Worm (Caenorhabditis elegans) whole organism, midembryonic: ENCODE data around the gene W01A11.1.
A peak's percentile ranks its signal among the peaks of the same experiment; 100 is the strongest.

Source experiments
- T22C8.4 ChIP-seq: fragments of 200-800 bp; sonication (Bioruptor generic); IDR thresholded peaks from 2 replicates; pipeline ENCODE4 v1.3.6; 2022; ENCODE audit warnings: missing genetic modification characterization, missing compliant biosample characterization
- cog-1 ChIP-seq: sonication (generic microtip); optimal IDR thresholded peaks from 2 replicates; lab custom pipeline; 2016; ENCODE audit warnings: missing genetic modification characterization, missing compliant biosample characterization
- flt-1 ChIP-seq: fragments of 200-800 bp; sonication (Bioruptor generic); IDR thresholded peaks from 2 replicates; pipeline ENCODE4 v1.3.6; 2022; ENCODE audit warnings: missing genetic modification characterization, missing compliant biosample characterization
- klf-2 ChIP-seq: fragments of 200-800 bp; sonication (Bioruptor generic); conservative IDR thresholded peaks from 2 replicates; pipeline ENCODE4 v1.3.6; 2022; ENCODE audit warnings: missing genetic modification reagents, missing genetic modification characterization, missing compliant biosample characterization
- med-1 ChIP-seq: sonication (generic microtip); optimal IDR thresholded peaks from 2 replicates; lab custom pipeline; 2017; ENCODE audit warnings: missing genetic modification characterization, mild to moderate bottlenecking, missing compliant biosample characterization, antibody characterized with exemption, missing genetic modification reagents; ENCODE audit not compliant: insufficient read depth
- ref-1 ChIP-seq: fragments of 200-800 bp; sonication (Bioruptor generic); conservative IDR thresholded peaks from 2 replicates; pipeline ENCODE4 v1.3.6; 2022; ENCODE audit warnings: missing genetic modification reagents, missing genetic modification characterization, missing compliant biosample characterization
- tab-1 ChIP-seq: fragments of 200-800 bp; sonication (Bioruptor generic); IDR thresholded peaks from 2 replicates; pipeline ENCODE4 v1.3.6; 2022; ENCODE audit warnings: missing genetic modification characterization, missing compliant biosample characterization
- ztf-23 ChIP-seq: fragments of 200-800 bp; sonication (Bioruptor generic); IDR thresholded peaks from 2 replicates; pipeline ENCODE4 v1.3.6; 2022; ENCODE audit warnings: missing genetic modification reagents, missing genetic modification characterization, missing compliant biosample characterization
- ztf-29 ChIP-seq: fragments of 200-800 bp; sonication (Bioruptor generic); IDR thresholded peaks from 2 replicates; pipeline ENCODE4 v1.3.6; 2022; ENCODE audit warnings: missing genetic modification reagents, missing genetic modification characterization, missing compliant biosample characterization

Gene W01A11.1

DNA sequence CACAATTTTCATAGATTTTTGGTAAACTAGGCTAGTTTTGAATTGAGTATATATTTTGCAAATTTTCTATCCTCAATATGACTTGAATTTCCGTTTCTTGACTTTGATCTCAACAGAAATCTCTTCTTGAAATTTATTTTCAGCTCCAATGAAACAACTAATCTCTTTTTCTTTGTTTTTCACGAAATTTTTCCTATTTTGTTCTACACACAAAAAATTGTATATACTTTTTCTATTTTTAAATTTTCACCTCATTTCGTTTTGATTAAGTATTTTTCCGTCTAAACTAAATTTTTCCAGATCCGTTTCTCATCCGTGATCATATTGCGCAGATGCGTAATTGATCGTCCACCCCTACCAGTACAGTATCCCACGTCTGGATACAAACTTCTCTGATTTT, 34.3 kb upstream of the W01A11.1 start, which contains the start of gene unc-83:
Gene unc-83 (plus strand): TSS at position 301 of the 400 bp plus-strand sequence.
- TF ChIP-seq ref-1 (GFP tag; lab: Robert Waterston, UW) (no peak), ztf-23 (GFP tag; lab: Robert Waterston, UW) (no peak), T22C8.4 (GFP tag; lab: Robert Waterston, UW) (no peak), tab-1 (GFP tag; lab: Robert Waterston, UW) (no peak), ztf-29 (GFP tag; lab: Robert Waterston, UW) (no peak), med-1 (GFP tag; lab: Kevin White, UChicago) (no peak), cog-1 (no peak), flt-1 (GFP tag; lab: Robert Waterston, UW) (no peak), klf-2 (no peak)

DNA sequence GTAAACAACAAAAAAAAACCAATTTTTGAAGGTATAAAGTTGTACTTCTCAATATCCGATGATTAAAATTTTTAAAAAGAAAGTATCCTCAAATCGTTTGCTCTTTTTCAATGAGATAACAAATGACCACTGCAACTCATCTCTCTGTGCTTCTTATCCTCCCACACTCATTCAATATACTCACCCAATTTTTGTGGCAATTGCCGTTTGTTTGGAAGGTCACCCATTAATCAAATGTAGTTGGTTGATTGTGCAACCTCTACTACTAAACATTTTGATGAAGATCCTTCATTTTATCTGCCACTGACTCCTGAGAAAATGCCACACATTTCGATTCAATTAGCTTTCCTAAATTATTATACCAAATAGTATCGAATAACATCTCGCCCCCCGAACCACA, 31.3 kb upstream of the W01A11.1 start:
- no peak for TF ChIP-seq med-1 (GFP tag; lab: Kevin White, UChicago)
- TF ChIP-seq T22C8.4 (GFP tag; lab: Robert Waterston, UW) = no peak
- no peak for TF ChIP-seq cog-1
- TF ChIP-seq ztf-29 (GFP tag; lab: Robert Waterston, UW) = no peak
- TF ChIP-seq ref-1 (GFP tag; lab: Robert Waterston, UW) = no peak
- TF ChIP-seq ztf-23 (GFP tag; lab: Robert Waterston, UW) = no peak
- TF ChIP-seq flt-1 (GFP tag; lab: Robert Waterston, UW) = no peak
- TF ChIP-seq klf-2 = no peak
- no peak for TF ChIP-seq tab-1 (GFP tag; lab: Robert Waterston, UW)

DNA sequence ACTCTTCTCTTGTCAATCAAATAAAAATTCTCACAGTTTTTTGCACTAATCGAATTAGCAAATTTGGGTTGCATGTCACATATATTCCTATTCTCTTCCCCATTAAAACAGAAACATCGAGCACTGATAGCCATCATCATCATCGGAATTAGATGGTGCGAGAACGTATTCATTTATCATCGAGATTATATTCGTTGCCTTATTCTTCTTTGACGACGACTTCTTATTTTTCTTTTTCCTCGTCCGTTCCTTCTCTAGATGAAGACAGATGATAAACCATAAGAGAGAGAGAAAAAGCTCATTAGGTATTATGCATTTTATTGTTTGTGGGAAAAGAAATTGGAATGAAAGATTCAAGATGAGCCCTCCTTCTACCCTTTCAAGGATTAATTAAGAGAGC, 27.8 kb upstream of the W01A11.1 start:
- TF ChIP-seq med-1 (GFP tag; lab: Kevin White, UChicago) (no peak), flt-1 (GFP tag; lab: Robert Waterston, UW) (no peak), tab-1 (GFP tag; lab: Robert Waterston, UW) (no peak)

DNA sequence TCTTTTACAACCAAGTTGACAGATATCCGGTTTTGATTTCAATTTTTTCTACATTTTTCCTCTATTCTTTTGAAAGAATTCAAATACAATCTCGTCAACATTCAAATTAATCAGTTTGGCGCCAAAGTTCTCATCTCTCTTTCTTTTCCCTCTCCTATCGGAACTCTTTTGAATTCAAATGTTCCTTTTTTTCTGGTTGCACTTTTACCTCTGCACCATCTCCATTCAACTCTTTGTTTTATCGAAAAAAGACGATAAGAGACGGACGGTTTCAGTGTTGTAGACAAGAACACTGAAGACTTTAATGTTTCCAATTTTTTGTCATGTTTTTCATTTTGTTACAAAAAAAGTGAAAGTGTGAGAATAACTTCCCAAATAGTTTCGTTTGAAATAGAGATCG, 23.0 kb upstream of the W01A11.1 start:
- TF ChIP-seq T22C8.4 (GFP tag; lab: Robert Waterston, UW) = no peak
- TF ChIP-seq cog-1 = no peak
- TF ChIP-seq klf-2 = no peak
- TF ChIP-seq ztf-29 (GFP tag; lab: Robert Waterston, UW) = no peak
- TF ChIP-seq flt-1 (GFP tag; lab: Robert Waterston, UW) = no peak
- no peak for TF ChIP-seq ztf-23 (GFP tag; lab: Robert Waterston, UW)

DNA sequence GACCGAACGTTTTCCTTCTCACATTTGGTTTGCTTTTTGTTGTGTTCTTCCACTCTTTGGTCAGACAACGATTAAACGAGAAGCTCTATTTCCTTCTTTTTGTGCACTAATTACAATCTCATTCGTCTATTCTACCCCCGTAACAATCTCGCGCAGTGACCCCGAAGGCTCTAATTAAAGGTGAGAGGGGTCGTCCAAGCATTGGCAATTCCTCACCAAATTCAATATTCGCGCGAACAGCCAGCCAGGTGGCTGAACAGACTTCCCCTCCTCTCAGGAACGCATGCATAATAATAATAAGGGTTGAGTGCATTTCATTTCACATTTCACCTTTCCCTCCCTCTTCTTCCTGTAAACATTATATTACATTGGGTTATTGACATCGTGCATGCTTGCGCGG, 13.9 kb upstream of the W01A11.1 start:
- TF ChIP-seq cog-1 = peak; percentile 12
- TF ChIP-seq flt-1 (GFP tag; lab: Robert Waterston, UW) = no peak

DNA sequence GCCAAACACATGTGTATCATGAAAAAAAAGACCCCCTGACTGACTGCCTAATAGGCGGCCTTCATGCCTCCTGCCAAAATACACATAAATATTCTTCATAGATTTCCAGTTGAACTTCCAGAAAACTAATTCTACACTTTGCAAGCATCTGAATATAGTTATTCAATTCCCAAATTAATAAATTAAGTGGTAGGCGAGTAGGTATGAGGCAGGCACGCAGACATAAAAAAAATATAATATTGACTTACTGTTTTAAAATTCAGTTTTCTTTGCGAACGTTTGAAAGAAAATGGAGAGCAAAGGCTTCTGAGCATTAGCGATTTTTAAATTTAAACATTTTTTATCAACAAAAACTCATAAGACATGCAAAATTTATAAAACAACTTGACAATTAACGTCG, 11.1 kb upstream of the W01A11.1 start:
- TF ChIP-seq ztf-29 (GFP tag; lab: Robert Waterston, UW) (no peak), flt-1 (GFP tag; lab: Robert Waterston, UW) (no peak), ztf-23 (GFP tag; lab: Robert Waterston, UW) (no peak), cog-1 (no peak), T22C8.4 (GFP tag; lab: Robert Waterston, UW) (no peak), tab-1 (GFP tag; lab: Robert Waterston, UW) (no peak), klf-2 (no peak), med-1 (GFP tag; lab: Kevin White, UChicago) (no peak), ref-1 (GFP tag; lab: Robert Waterston, UW) (no peak)

DNA sequence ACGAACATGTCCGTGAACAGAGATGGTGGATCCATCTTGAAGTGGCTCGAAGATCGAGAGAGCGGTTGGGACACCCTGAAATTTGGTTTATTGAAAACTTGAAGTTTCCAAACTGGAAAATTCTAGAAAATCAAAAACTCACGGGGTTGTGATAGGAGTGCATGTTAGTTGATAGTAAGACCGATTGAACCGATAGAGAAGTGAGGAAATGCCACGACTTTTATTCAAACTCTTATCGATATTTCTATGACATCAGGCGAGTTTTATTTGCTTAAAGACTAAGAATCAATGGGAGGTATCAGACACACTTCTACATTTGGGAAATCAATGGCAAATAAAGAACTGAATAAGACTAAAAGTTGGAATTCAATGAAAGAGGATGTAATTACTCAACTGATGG, 10.2 kb upstream of the W01A11.1 start, which contains the start of gene lec-10:
Gene lec-10 (minus strand): TSS at position 272 of the 400 bp plus-strand sequence.
- TF ChIP-seq T22C8.4 (GFP tag; lab: Robert Waterston, UW) (0 out of 2 replicates have a peak, but pooled peaks have one; percentile 12), med-1 (GFP tag; lab: Kevin White, UChicago) (no peak)

DNA sequence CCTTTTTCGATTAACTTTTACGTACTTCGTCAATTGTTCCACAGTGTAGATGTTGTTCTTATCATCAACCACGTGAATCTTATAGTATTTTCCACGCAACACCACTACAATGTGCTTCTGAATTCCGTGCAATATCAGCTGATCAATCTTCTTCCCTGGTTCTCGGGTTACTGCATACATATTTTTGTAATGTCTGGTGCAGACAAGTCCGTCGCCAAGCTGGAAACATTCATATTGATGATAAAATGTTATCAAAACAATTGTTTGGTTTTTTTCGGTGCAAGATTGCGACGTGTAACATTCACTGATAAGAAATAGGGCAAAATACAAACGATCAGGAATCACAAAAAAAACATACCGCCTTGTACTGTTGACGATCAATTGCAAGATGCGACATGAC, 6.5 kb upstream of the W01A11.1 start:
- TF ChIP-seq tab-1 (GFP tag; lab: Robert Waterston, UW) (no peak), ref-1 (GFP tag; lab: Robert Waterston, UW) (no peak), T22C8.4 (GFP tag; lab: Robert Waterston, UW) (no peak), flt-1 (GFP tag; lab: Robert Waterston, UW) (no peak), klf-2 (no peak), ztf-23 (GFP tag; lab: Robert Waterston, UW) (no peak), cog-1 (no peak), ztf-29 (GFP tag; lab: Robert Waterston, UW) (no peak)

DNA sequence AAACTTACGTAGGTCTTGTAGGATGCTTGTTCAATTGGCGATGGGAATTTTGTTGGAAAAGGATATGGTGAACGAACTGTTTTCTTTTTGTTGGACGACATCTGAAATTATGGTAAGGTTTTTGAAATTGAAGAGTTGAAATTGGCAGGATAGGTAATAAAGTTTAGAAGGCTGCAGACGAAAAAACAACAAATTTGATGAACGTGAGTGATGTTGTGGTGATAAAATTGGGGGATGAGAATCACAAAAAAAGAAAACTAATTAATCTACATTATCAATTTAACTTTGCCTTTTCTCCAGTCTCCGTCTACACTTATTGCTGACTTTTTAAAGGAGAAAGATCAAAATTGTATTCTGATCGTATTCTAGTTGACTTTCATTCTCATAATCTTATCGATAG, 5.2 kb upstream of the W01A11.1 start, which contains the start of gene cpt-6:
Gene cpt-6 (minus strand): TSS at position 101 of the 400 bp plus-strand sequence.
- TF ChIP-seq cog-1 = no peak
- TF ChIP-seq T22C8.4 (GFP tag; lab: Robert Waterston, UW) = no peak
- TF ChIP-seq ref-1 (GFP tag; lab: Robert Waterston, UW) = no peak
- no peak for TF ChIP-seq flt-1 (GFP tag; lab: Robert Waterston, UW)
- no peak for TF ChIP-seq ztf-23 (GFP tag; lab: Robert Waterston, UW)

DNA sequence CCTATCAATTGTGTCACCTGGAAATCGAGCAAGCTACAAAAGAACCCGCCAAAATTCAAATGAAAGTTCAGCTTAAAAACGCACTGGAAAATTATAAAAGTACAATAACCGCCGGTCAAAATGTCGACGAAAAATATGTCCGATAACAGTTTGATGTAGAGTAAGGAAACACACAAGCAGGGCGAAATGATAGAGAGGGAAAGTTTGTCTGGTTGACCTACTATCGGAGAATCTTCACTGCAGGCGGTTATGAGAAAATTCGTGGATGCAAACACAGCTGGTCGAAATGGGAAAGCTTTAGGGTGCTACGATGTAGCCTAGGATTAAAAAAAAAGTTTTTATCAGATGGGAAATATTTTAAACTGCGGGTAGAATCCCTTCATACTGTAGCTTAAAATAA, 3.7 kb upstream of the W01A11.1 start:
- TF ChIP-seq tab-1 (GFP tag; lab: Robert Waterston, UW) = no peak

DNA sequence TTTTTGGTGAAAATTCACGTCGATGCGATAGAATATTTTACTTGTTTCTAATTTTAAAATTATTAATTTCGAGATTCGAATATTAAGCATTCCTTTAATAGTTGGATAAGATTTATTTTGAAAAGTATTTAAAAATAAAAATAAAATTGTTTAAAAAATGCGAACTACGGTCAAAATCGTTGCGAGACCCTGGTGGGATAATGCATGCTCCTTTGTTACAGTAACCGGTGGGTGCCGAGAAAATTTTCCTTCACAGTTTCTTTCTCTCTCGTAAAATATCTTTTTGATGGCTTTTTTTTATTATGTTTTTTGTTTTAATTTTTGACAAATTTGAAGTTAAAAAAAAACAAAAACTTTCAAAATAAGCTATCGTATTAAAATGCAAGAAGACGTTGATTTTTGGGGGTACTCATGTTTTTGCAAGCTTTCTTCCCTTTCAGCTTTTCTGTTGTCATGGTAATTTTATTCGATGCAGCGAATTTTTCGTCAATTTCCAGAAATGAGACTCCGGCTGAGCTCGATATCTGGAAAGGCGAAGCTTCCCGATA, 2.3 kb upstream of the W01A11.1 start, which contains the start of gene dgtr-1:
Gene dgtr-1 (plus strand): TSS at position 498 of the 548 bp plus-strand sequence.
- TF ChIP-seq ztf-23 (GFP tag; lab: Robert Waterston, UW) (no peak), cog-1 (no peak), klf-2 (no peak), flt-1 (GFP tag; lab: Robert Waterston, UW) (no peak), ref-1 (GFP tag; lab: Robert Waterston, UW) (no peak), T22C8.4 (GFP tag; lab: Robert Waterston, UW) (no peak), tab-1 (GFP tag; lab: Robert Waterston, UW) (no peak), med-1 (GFP tag; lab: Kevin White, UChicago) (no peak), ztf-29 (GFP tag; lab: Robert Waterston, UW) (no peak)
